Worm (Caenorhabditis elegans) whole organism, late embryonic: ENCODE measurements around the gene syd-2.
A peak's percentile ranks its signal among the peaks of the same experiment; 100 is the strongest.

Experiments used
- C08G9.2 ChIP-seq: sonication (generic microtip); optimal IDR thresholded peaks from 2 replicates; lab custom pipeline; 2016; ENCODE audit warnings: mild to moderate bottlenecking, missing genetic modification characterization, moderate library complexity, missing compliant biosample characterization
- C38D4.7 ChIP-seq: fragments of 200-800 bp; sonication (Bioruptor generic); optimal IDR thresholded peaks from 2 replicates; lab custom pipeline; 2018; ENCODE audit warnings: mild to moderate bottlenecking, missing genetic modification characterization, moderate library complexity, missing compliant biosample characterization
- K02D7.2 ChIP-seq: sonication (generic microtip); optimal IDR thresholded peaks from 2 replicates; lab custom pipeline; 2017; ENCODE audit warnings: mild to moderate bottlenecking, missing genetic modification characterization, missing compliant biosample characterization
- K09A11.1 ChIP-seq: sonication (generic microtip); optimal IDR thresholded peaks from 2 replicates; lab custom pipeline; 2017; ENCODE audit warnings: antibody characterized with exemption, mild to moderate bottlenecking, missing genetic modification characterization, missing compliant biosample characterization; ENCODE audit not compliant: insufficient read depth
- Y22D7AL.16 ChIP-seq: sonication (generic microtip); optimal IDR thresholded peaks from 2 replicates; lab custom pipeline; 2016; ENCODE audit warnings: missing genetic modification characterization, missing compliant biosample characterization
- ceh-18 ChIP-seq: sonication (generic microtip); optimal IDR thresholded peaks from 2 replicates; lab custom pipeline; 2016; ENCODE audit warnings: missing genetic modification characterization, missing compliant biosample characterization
- ceh-19 ChIP-seq: fragments of 200-800 bp; sonication (Bioruptor generic); optimal IDR thresholded peaks from 2 replicates; lab custom pipeline; 2018; ENCODE audit warnings: mild to moderate bottlenecking, missing genetic modification characterization, missing compliant biosample characterization
- ceh-2 ChIP-seq: sonication (generic microtip); optimal IDR thresholded peaks from 2 replicates; lab custom pipeline; 2016; ENCODE audit warnings: missing genotype, missing genetic modification characterization, missing compliant biosample characterization
- ceh-24 ChIP-seq: sonication (generic microtip); optimal IDR thresholded peaks from 2 replicates; lab custom pipeline; 2016; ENCODE audit warnings: mild to moderate bottlenecking, missing genetic modification characterization, missing compliant biosample characterization
- ceh-30 ChIP-seq: fragments of 150-350 bp; optimal IDR thresholded peaks from 2 replicates; lab custom pipeline; 2014; ENCODE audit warnings: missing biosample characterization, missing genetic modification characterization
- ceh-31 ChIP-seq: sonication (generic microtip); optimal IDR thresholded peaks from 2 replicates; lab custom pipeline; 2016; ENCODE audit warnings: missing genetic modification characterization, missing compliant biosample characterization
- ceh-34 ChIP-seq: sonication (generic microtip); optimal IDR thresholded peaks from 2 replicates; lab custom pipeline; 2016; ENCODE audit warnings: mild to moderate bottlenecking, missing genetic modification characterization, missing compliant biosample characterization
- ceh-45 ChIP-seq: fragments of 200-800 bp; sonication (Bioruptor generic); IDR thresholded peaks from 2 replicates; pipeline ENCODE4 v1.3.6; 2022; ENCODE audit warnings: missing genetic modification reagents, missing genetic modification characterization, missing compliant biosample characterization
- ceh-48 ChIP-seq: sonication (generic microtip); optimal IDR thresholded peaks from 2 replicates; lab custom pipeline; 2016; ENCODE audit warnings: missing genetic modification characterization, inconsistent platforms, missing compliant biosample characterization
- ceh-6 ChIP-seq: fragments of 200-800 bp; sonication (Bioruptor generic); optimal IDR thresholded peaks from 2 replicates; lab custom pipeline; 2018; ENCODE audit warnings: mild to moderate bottlenecking, missing genetic modification characterization, missing compliant biosample characterization
- ceh-9 ChIP-seq: sonication (generic microtip); optimal IDR thresholded peaks from 2 replicates; lab custom pipeline; 2016; ENCODE audit warnings: mild to moderate bottlenecking, missing genetic modification characterization, inconsistent platforms, missing compliant biosample characterization
- dmd-4 ChIP-seq: sonication (generic microtip); optimal IDR thresholded peaks from 2 replicates; lab custom pipeline; 2016; ENCODE audit warnings: borderline replicate concordance, missing genetic modification characterization, missing compliant biosample characterization
- elt-4 ChIP-seq: sonication (generic microtip); optimal IDR thresholded peaks from 2 replicates; lab custom pipeline; 2016; ENCODE audit warnings: missing genetic modification characterization, missing compliant biosample characterization
- fkh-10 ChIP-seq: fragments of 150-350 bp; optimal IDR thresholded peaks from 2 replicates; lab custom pipeline; 2014; ENCODE audit warnings: missing biosample characterization, missing genetic modification reagents, missing genetic modification characterization
- gmeb-2 ChIP-seq: sonication (generic microtip); optimal IDR thresholded peaks from 2 replicates; lab custom pipeline; 2016; ENCODE audit warnings: missing genetic modification characterization, inconsistent platforms, missing compliant biosample characterization
- hlh-13 ChIP-seq: fragments of 200-800 bp; sonication (Bioruptor generic); optimal IDR thresholded peaks from 2 replicates; lab custom pipeline; 2018; ENCODE audit warnings: mild to moderate bottlenecking, missing genetic modification characterization, missing compliant biosample characterization
- hlh-30 ChIP-seq: sonication (generic microtip); optimal IDR thresholded peaks from 2 replicates; lab custom pipeline; 2017; ENCODE audit warnings: antibody characterized with exemption, missing genetic modification characterization, missing compliant biosample characterization; ENCODE audit not compliant: insufficient read depth
- hlh-6 ChIP-seq: sonication (generic microtip); optimal IDR thresholded peaks from 2 replicates; lab custom pipeline; 2016; ENCODE audit warnings: missing genotype, missing genetic modification characterization, missing compliant biosample characterization
- lim-6 ChIP-seq: sonication (generic microtip); optimal IDR thresholded peaks from 2 replicates; lab custom pipeline; 2016; ENCODE audit warnings: missing genetic modification characterization, missing compliant biosample characterization
- lin-11 ChIP-seq: fragments of 200-800 bp; sonication (Bioruptor generic); optimal IDR thresholded peaks from 2 replicates; lab custom pipeline; 2018; ENCODE audit warnings: mild to moderate bottlenecking, missing genetic modification characterization, missing compliant biosample characterization
- madf-2 ChIP-seq: sonication (generic microtip); optimal IDR thresholded peaks from 2 replicates; lab custom pipeline; 2017; ENCODE audit warnings: missing genetic modification characterization, missing compliant biosample characterization
- mec-3 ChIP-seq: sonication (generic microtip); optimal IDR thresholded peaks from 2 replicates; lab custom pipeline; 2016; ENCODE audit warnings: borderline replicate concordance, missing genetic modification characterization, missing compliant biosample characterization
- nfya-1 ChIP-seq: sonication (generic microtip); optimal IDR thresholded peaks from 2 replicates; lab custom pipeline; 2017; ENCODE audit warnings: missing genetic modification characterization, mild to moderate bottlenecking, missing compliant biosample characterization, antibody characterized with exemption, moderate library complexity
- nhr-232 ChIP-seq: sonication (generic microtip); optimal IDR thresholded peaks from 2 replicates; lab custom pipeline; 2016; ENCODE audit warnings: missing genetic modification characterization, missing compliant biosample characterization
- odd-2 ChIP-seq: sonication (generic microtip); optimal IDR thresholded peaks from 2 replicates; lab custom pipeline; 2017; ENCODE audit warnings: antibody characterized with exemption, mild to moderate bottlenecking, missing genetic modification characterization, missing compliant biosample characterization
- pag-3 ChIP-seq: sonication (generic microtip); optimal IDR thresholded peaks from 2 replicates; lab custom pipeline; 2016; ENCODE audit warnings: missing compliant biosample characterization, missing genetic modification characterization, borderline replicate concordance
- pax-1 ChIP-seq: fragments of 150-350 bp; optimal IDR thresholded peaks from 2 replicates; lab custom pipeline; 2014; ENCODE audit warnings: missing biosample characterization, missing genetic modification characterization
- pha-2 ChIP-seq: sonication (generic microtip); optimal IDR thresholded peaks from 2 replicates; lab custom pipeline; 2017; ENCODE audit warnings: mild to moderate bottlenecking, missing genetic modification characterization, missing compliant biosample characterization
- pqm-1 ChIP-seq: sonication (generic microtip); optimal IDR thresholded peaks from 2 replicates; lab custom pipeline; 2016; ENCODE audit warnings: missing genetic modification characterization, missing compliant biosample characterization
- pros-1 ChIP-seq: fragments of 150-350 bp; optimal IDR thresholded peaks from 2 replicates; lab custom pipeline; 2014; ENCODE audit warnings: missing biosample characterization, missing genetic modification reagents, missing genetic modification characterization
- ref-2 ChIP-seq: sonication (generic microtip); optimal IDR thresholded peaks from 2 replicates; lab custom pipeline; 2016; ENCODE audit warnings: missing genetic modification characterization, missing compliant biosample characterization
- rnt-1 ChIP-seq: sonication (generic microtip); optimal IDR thresholded peaks from 2 replicates; lab custom pipeline; 2016; ENCODE audit warnings: missing genetic modification characterization, missing compliant biosample characterization
- sdc-2 ChIP-seq: sonication (generic microtip); optimal IDR thresholded peaks from 2 replicates; lab custom pipeline; 2016; ENCODE audit warnings: missing genotype, missing genetic modification characterization, missing compliant biosample characterization
- sox-4 ChIP-seq: sonication (generic microtip); optimal IDR thresholded peaks from 2 replicates; lab custom pipeline; 2017; ENCODE audit warnings: mild to moderate bottlenecking, missing genetic modification characterization, inconsistent platforms, missing compliant biosample characterization
- ttx-3 ChIP-seq: sonication (generic microtip); optimal IDR thresholded peaks from 2 replicates; lab custom pipeline; 2016; ENCODE audit warnings: missing genetic modification reagents, missing genetic modification characterization, missing compliant biosample characterization
- unc-3 ChIP-seq, 2 experiments: fragments of 200-800 bp in 1 of 2; sonication (Bioruptor generic) in 1 of 2; sonication (generic microtip) in 1 of 2; conservative IDR thresholded peaks in 1 of 2; optimal IDR thresholded peaks in 1 of 2; 2 replicates each; pipeline versions ENCODE4 v1.3.6 to Lab custom; 2016 to 2022; ENCODE audit warnings: missing compliant biosample characterization in 2 of 2, missing genetic modification characterization in 2 of 2, missing genetic modification reagents in 1 of 2
- unc-42 ChIP-seq: sonication (generic microtip); optimal IDR thresholded peaks from 2 replicates; lab custom pipeline; 2016; ENCODE audit warnings: missing genotype, missing genetic modification characterization, missing compliant biosample characterization
- unc-55 ChIP-seq: sonication (generic microtip); optimal IDR thresholded peaks from 2 replicates; lab custom pipeline; 2017; ENCODE audit warnings: missing biosample characterization, missing genetic modification reagents, missing genetic modification characterization
- unc-86 ChIP-seq: sonication (generic microtip); optimal IDR thresholded peaks from 2 replicates; lab custom pipeline; 2016; ENCODE audit warnings: missing genetic modification characterization, missing compliant biosample characterization
- ztf-16 ChIP-seq: sonication (generic microtip); optimal IDR thresholded peaks from 2 replicates; lab custom pipeline; 2017; ENCODE audit warnings: missing genetic modification characterization, missing compliant biosample characterization

Gene syd-2

ce11 chrX:10596420-10596907 is 41.4 kb upstream of the syd-2 start:
- TF ChIP-seq ref-2 (tag; lab: Kevin White, UChicago), result peak; percentile 47
- TF ChIP-seq hlh-13 (GFP tag; lab: Kevin White, UChicago), result no peak
- peak; percentile 15 for TF ChIP-seq ceh-2 (tag; lab: Kevin White, UChicago)
- TF ChIP-seq nhr-232, result peak; percentile 7
- TF ChIP-seq pag-3 (tag; lab: Kevin White, UChicago), result no peak
- no peak for TF ChIP-seq dmd-4 (tag; lab: Kevin White, UChicago)
- TF ChIP-seq rnt-1 (tag; lab: Kevin White, UChicago), result peak; percentile 4
- peak; percentile 8 for TF ChIP-seq C08G9.2 (tag; lab: Kevin White, UChicago)
- no peak for TF ChIP-seq ceh-34 (tag; lab: Kevin White, UChicago)
- no peak for TF ChIP-seq unc-55 (GFP tag; lab: Kevin White, UChicago)

DNA sequence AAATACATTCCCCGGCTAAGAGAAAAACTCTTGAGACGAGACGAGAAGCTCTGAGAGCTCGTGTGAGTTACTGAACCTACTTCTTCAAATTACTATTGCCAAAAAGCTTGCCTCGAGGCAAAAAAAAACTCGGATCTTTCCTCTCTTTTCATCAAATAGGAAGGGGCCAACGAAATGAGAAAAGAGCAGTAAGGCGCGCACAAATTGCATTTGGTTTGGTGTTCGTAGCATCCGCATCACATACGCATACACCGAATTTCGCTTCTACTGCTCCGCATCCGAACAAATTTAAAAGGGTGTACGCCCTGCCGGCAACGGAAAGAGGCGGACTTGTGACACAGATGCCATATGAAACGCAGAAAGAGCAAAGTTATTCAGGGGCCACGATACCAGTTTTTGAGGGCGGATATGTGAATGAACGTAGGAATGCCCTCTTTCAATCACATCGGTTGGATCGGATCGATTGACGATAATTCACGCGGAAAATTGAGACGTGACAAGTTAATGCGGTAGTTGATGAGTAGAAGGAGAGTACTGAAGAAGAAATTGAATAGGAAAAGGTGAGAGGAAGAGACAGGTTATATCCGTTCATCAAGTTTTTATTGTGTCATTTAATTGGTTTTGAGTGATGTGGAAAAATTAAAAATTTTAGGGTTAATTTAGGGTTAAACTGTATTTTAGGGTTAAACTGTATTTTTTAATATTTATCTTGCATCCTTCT is 39.8 kb upstream of the syd-2 start:
- no peak for TF ChIP-seq ceh-48 (tag; lab: Kevin White, UChicago)
- TF ChIP-seq unc-55 (GFP tag; lab: Kevin White, UChicago), result peak; percentile 36
- TF ChIP-seq unc-42, result peak; percentile 89
- TF ChIP-seq, all 69 proteins: peak for 2

DNA sequence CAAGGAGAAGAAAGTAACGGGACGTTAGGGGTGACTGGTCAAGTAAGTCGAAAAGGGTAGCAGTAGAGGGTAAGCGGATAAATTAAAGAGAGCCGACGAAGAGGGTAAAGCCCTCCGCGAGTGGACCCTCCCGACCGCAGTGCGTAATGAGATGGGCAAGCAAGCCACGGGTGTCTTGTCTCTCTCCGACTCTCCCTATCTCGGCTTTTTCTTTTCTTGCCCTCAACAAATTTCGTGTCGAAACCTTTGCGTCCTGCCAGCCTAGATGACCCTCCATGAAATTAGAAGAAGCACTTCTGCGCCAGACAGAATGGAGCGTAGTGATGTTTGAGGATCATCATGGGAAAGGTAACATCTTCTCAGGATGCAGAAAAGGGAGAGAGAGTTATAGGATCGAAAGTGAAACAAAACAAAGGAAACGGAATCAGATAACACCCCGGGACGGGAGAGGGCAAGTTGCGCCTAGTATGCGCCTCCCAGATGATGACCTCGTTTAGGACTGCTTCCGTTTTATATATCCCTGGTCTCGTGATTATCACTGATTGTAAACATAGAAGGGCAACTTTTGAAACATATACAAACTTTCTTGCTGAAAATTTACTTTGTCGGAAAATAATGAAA is 38.8 kb upstream of the syd-2 start:
- TF ChIP-seq hlh-30 (tag; lab: Kevin White, UChicago) (no peak), unc-86 (tag; lab: Kevin White, UChicago) (no peak), hlh-6 (tag; lab: Kevin White, UChicago) (no peak), unc-3 (GFP tag; conservative IDR thresholded peaks at IDR 0.05; lab: Robert Waterston, UW) (no peak), unc-3 (tag; optimal IDR thresholded peaks at IDR 0.05; lab: Kevin White, UChicago) (no peak), ceh-45 (GFP tag; lab: Robert Waterston, UW) (no peak), ceh-18 (tag; lab: Kevin White, UChicago) (no peak), ttx-3 (no peak), ceh-6 (GFP tag; lab: Kevin White, UChicago) (no peak), ztf-16 (tag; lab: Kevin White, UChicago) (no peak), C08G9.2 (tag; lab: Kevin White, UChicago) (no peak), gmeb-2 (no peak), sox-4 (no peak), unc-55 (GFP tag; lab: Kevin White, UChicago) (no peak), fkh-10 (GFP tag; lab: Kevin White, UChicago) (no peak), K02D7.2 (no peak), ceh-2 (tag; lab: Kevin White, UChicago) (peak; percentile 12), pha-2 (tag; lab: Kevin White, UChicago) (no peak), ceh-9 (tag; lab: Kevin White, UChicago) (no peak), ceh-30 (tag; lab: Kevin White, UChicago) (no peak), elt-4 (no peak), lim-6 (tag; lab: Kevin White, UChicago) (no peak), pax-1 (no peak), K09A11.1 (tag; lab: Kevin White, UChicago) (no peak), Y22D7AL.16 (tag; lab: Kevin White, UChicago) (no peak), ceh-24 (tag; lab: Kevin White, UChicago) (no peak), unc-42 (peak; percentile 45), pros-1 (no peak), lin-11 (no peak), sdc-2 (tag; lab: Kevin White, UChicago) (no peak), nfya-1 (tag; lab: Kevin White, UChicago) (peak; percentile 1), odd-2 (tag; lab: Kevin White, UChicago) (no peak), pqm-1 (tag; lab: Kevin White, UChicago) (no peak), ceh-19 (GFP tag; lab: Kevin White, UChicago) (peak; percentile 18), ceh-31 (tag; lab: Kevin White, UChicago) (peak; percentile 44), madf-2 (tag; lab: Kevin White, UChicago) (no peak), ceh-48 (tag; lab: Kevin White, UChicago) (no peak), mec-3 (tag; lab: Kevin White, UChicago) (no peak), C38D4.7 (GFP tag; lab: Kevin White, UChicago) (no peak)
